Worm (Caenorhabditis elegans) whole organism, early embryonic: ENCODE data around the gene frpr-10.

Experiments
- B0310.2 ChIP-seq: sonication (generic microtip); optimal IDR thresholded peaks from 2 replicates; lab custom pipeline; 2016; ENCODE audit warnings: mild to moderate bottlenecking, missing genetic modification characterization, missing compliant biosample characterization
- ama-1 ChIP-seq: fragments of 150-350 bp; optimal IDR thresholded peaks from 2 replicates; lab custom pipeline; 2014
- ceh-13 ChIP-seq: fragments of 200-800 bp; sonication (Bioruptor generic); optimal IDR thresholded peaks from 2 replicates; lab custom pipeline; 2018; ENCODE audit warnings: mild to moderate bottlenecking, missing genetic modification characterization, missing compliant biosample characterization
- ceh-36 ChIP-seq: sonication (generic microtip); optimal IDR thresholded peaks from 2 replicates; lab custom pipeline; 2016; ENCODE audit warnings: missing genetic modification characterization, inconsistent platforms, missing compliant biosample characterization
- ets-7 ChIP-seq: sonication (generic microtip); optimal IDR thresholded peaks from 2 replicates; lab custom pipeline; 2016; ENCODE audit warnings: missing genotype, missing genetic modification characterization, missing compliant biosample characterization
- flt-1 ChIP-seq: fragments of 200-800 bp; sonication (Bioruptor generic); IDR thresholded peaks from 2 replicates; pipeline ENCODE4 v1.3.6; 2022; ENCODE audit warnings: missing genetic modification characterization, missing compliant biosample characterization
- hmbx-1 ChIP-seq: sonication (generic microtip); optimal IDR thresholded peaks from 2 replicates; lab custom pipeline; 2016; ENCODE audit warnings: mild to moderate bottlenecking, missing genetic modification characterization, missing compliant biosample characterization
- hnd-1 ChIP-seq: sonication (generic microtip); optimal IDR thresholded peaks from 2 replicates; lab custom pipeline; 2016; ENCODE audit warnings: missing genetic modification characterization, missing compliant biosample characterization
- pes-1 ChIP-seq: fragments of 200-800 bp; sonication (Bioruptor generic); IDR thresholded peaks from 2 replicates; pipeline ENCODE4 v1.3.6; 2022; ENCODE audit warnings: missing genetic modification reagents, missing genetic modification characterization, missing compliant biosample characterization
- scrt-1 ChIP-seq: fragments of 200-800 bp; sonication (Bioruptor generic); IDR thresholded peaks from 2 replicates; pipeline ENCODE4 v1.3.6; 2022; ENCODE audit warnings: missing genetic modification characterization, missing compliant biosample characterization
- sea-1 ChIP-seq: fragments of 200-800 bp; sonication (Bioruptor generic); conservative IDR thresholded peaks from 2 replicates; pipeline ENCODE4 v1.3.6; 2022; ENCODE audit warnings: missing genetic modification characterization, missing compliant biosample characterization
- tbx-11 ChIP-seq: fragments of 200-800 bp; sonication (Bioruptor generic); IDR thresholded peaks from 2 replicates; pipeline ENCODE4 v1.3.6; 2022; ENCODE audit warnings: missing genetic modification characterization, missing compliant biosample characterization
- tbx-37 ChIP-seq: fragments of 200-800 bp; sonication (Bioruptor generic); conservative IDR thresholded peaks from 2 replicates; pipeline ENCODE4 v1.3.6; 2022; ENCODE audit warnings: missing genetic modification reagents, missing genetic modification characterization, missing compliant biosample characterization
- tra-4 ChIP-seq: sonication (generic microtip); optimal IDR thresholded peaks from 2 replicates; lab custom pipeline; 2017; ENCODE audit warnings: missing genetic modification characterization, missing compliant biosample characterization

DNA sequence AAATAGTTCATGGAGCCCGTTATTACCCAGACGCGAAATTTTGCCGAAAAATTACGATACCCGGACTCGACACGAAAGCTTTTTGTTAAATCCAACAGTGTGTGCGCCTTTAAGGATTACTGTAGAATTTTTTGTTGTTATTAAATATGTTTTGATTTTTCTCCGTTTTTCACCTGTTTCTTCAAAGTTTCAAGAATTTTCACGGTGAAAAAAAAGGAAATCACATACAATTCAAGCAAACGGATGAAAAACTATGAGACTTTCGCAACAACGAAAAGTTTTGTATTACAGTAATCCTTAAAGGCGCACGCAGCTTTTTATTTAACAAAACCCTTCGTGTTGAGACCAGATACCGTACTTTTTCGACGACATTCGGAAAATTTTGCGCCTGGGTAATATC is 3.6 kb upstream of the frpr-10 start:
- TF ChIP-seq tra-4 (tag; lab: Kevin White, UChicago) (no peak), ets-7 (tag; lab: Kevin White, UChicago) (no peak), flt-1 (GFP tag; lab: Robert Waterston, UW) (no peak), B0310.2 (tag; lab: Kevin White, UChicago) (no peak), ama-1 (lab: Kevin White, UChicago) (no peak), tbx-37 (GFP tag; lab: Robert Waterston, UW) (no peak), scrt-1 (no peak), ceh-13 (GFP tag; lab: Kevin White, UChicago) (no peak), ceh-36 (tag; lab: Kevin White, UChicago) (no peak), hmbx-1 (tag; lab: Kevin White, UChicago) (no peak), pes-1 (GFP tag; lab: Robert Waterston, UW) (no peak), hnd-1 (no peak), sea-1 (GFP tag; lab: Robert Waterston, UW) (no peak), tbx-11 (GFP tag; lab: Robert Waterston, UW) (no peak)
